Worm (Caenorhabditis elegans) whole organism, midembryonic: Measurements from ENCODE around the gene fbxa-165.

ENCODE experiments used
- T22C8.4 ChIP-seq: fragments of 200-800 bp; sonication (Bioruptor generic); IDR thresholded peaks from 2 replicates; pipeline ENCODE4 v1.3.6; 2022; ENCODE audit warnings: missing genetic modification characterization, missing compliant biosample characterization
- flt-1 ChIP-seq: fragments of 200-800 bp; sonication (Bioruptor generic); IDR thresholded peaks from 2 replicates; pipeline ENCODE4 v1.3.6; 2022; ENCODE audit warnings: missing genetic modification characterization, missing compliant biosample characterization
- med-1 ChIP-seq: sonication (generic microtip); optimal IDR thresholded peaks from 2 replicates; lab custom pipeline; 2017; ENCODE audit warnings: missing genetic modification characterization, mild to moderate bottlenecking, missing compliant biosample characterization, antibody characterized with exemption, missing genetic modification reagents; ENCODE audit not compliant: insufficient read depth
- ztf-23 ChIP-seq: fragments of 200-800 bp; sonication (Bioruptor generic); IDR thresholded peaks from 2 replicates; pipeline ENCODE4 v1.3.6; 2022; ENCODE audit warnings: missing genetic modification reagents, missing genetic modification characterization, missing compliant biosample characterization
- ztf-29 ChIP-seq: fragments of 200-800 bp; sonication (Bioruptor generic); IDR thresholded peaks from 2 replicates; pipeline ENCODE4 v1.3.6; 2022; ENCODE audit warnings: missing genetic modification reagents, missing genetic modification characterization, missing compliant biosample characterization

DNA sequence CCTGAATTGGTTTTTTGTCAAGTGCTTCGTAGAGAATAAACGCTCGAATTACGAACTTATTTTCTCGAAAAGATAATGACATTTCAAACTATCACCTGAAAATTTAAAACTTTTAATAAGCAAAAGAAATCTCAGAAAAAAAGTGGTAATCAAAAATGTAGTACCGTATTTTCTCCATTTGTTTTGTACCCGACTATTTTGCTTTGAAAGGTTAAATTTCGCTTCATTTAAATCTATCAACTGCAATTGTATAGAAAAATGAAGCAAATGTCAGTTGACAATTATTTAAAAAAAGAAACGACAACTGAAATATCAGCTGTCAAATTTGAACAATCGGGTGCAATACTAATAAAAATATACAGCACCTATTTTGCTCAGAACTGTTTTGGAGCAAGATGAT lies 4.9 kb upstream of the fbxa-165 start, which contains the start of gene fbxa-158:
- TF ChIP-seq flt-1 (GFP tag; lab: Robert Waterston, UW) (no peak), med-1 (GFP tag; lab: Kevin White, UChicago) (no peak), ztf-29 (GFP tag; lab: Robert Waterston, UW) (no peak), ztf-23 (GFP tag; lab: Robert Waterston, UW) (no peak), T22C8.4 (GFP tag; lab: Robert Waterston, UW) (no peak)
